Fruit fly (Drosophila melanogaster) whole organism, embryonic: ENCODE data around the gene CG13457.

Experiments
- B-H1 ChIP-seq: fragments of 200-800 bp; sonication (Bioruptor generic); IDR thresholded peaks from 3 replicates; pipeline ENCODE4 v1.3.6; 2022; ENCODE audit warnings: missing biosample characterization, missing genetic modification characterization
- BEAF-32 ChIP-seq: fragments of 200-800 bp; sonication (Bioruptor generic); optimal IDR thresholded peaks from 3 replicates; lab custom pipeline; 2017; ENCODE audit warnings: missing biosample characterization, missing genetic modification characterization, mild to moderate bottlenecking, moderate library complexity, missing genetic modification reagents
- CG13287 ChIP-seq: fragments of 200-800 bp; sonication (Bioruptor generic); IDR thresholded peaks from 2 replicates; pipeline ENCODE4 v1.3.6; 2022; ENCODE audit warnings: missing biosample characterization, missing genetic modification characterization; ENCODE audit not compliant: partially characterized antibody
- CG13424 ChIP-seq: fragments of 200-800 bp; sonication (Bioruptor generic); optimal IDR thresholded peaks from 2 replicates; lab custom pipeline; 2019; ENCODE audit warnings: missing biosample characterization, mild to moderate bottlenecking, missing genetic modification characterization, moderate library complexity
- CG15514 ChIP-seq: fragments of 200-800 bp; sonication (Bioruptor generic); optimal IDR thresholded peaks from 3 replicates; lab custom pipeline; 2017; ENCODE audit warnings: missing biosample characterization, missing genetic modification characterization, mild to moderate bottlenecking, moderate library complexity, missing genetic modification reagents
- CG15696 ChIP-seq: fragments of 200-800 bp; sonication (Bioruptor generic); optimal IDR thresholded peaks from 2 replicates; lab custom pipeline; 2019; ENCODE audit warnings: missing biosample characterization, mild to moderate bottlenecking, missing genetic modification characterization, moderate library complexity
- CG17186 ChIP-seq: fragments of 200-800 bp; sonication (Bioruptor generic); optimal IDR thresholded peaks from 3 replicates; lab custom pipeline; 2017; ENCODE audit warnings: missing biosample characterization, missing genetic modification reagents, missing genetic modification characterization
- CG18764 ChIP-seq: fragments of 200-800 bp; sonication (Bioruptor generic); optimal IDR thresholded peaks from 3 replicates; lab custom pipeline; 2016; ENCODE audit warnings: missing biosample characterization, missing genetic modification characterization
- CG2889 ChIP-seq: fragments of 200-800 bp; sonication (Bioruptor generic); IDR thresholded peaks from 3 replicates; pipeline ENCODE4 v1.3.6; 2022; ENCODE audit warnings: missing biosample characterization, missing genetic modification characterization
- CG30020 ChIP-seq: fragments of 200-800 bp; optimal IDR thresholded peaks from 2 replicates; lab custom pipeline; 2019; ENCODE audit warnings: missing biosample characterization, mild to moderate bottlenecking, missing genetic modification characterization, moderate library complexity
- CG4360 ChIP-seq: fragments of 200-800 bp; sonication (Bioruptor generic); IDR thresholded peaks from 2 replicates; pipeline ENCODE4 v1.3.6; 2022; ENCODE audit warnings: missing biosample characterization, missing genetic modification characterization
- CG4404 ChIP-seq: fragments of 200-800 bp; sonication (Bioruptor generic); IDR thresholded peaks from 2 replicates; pipeline ENCODE4 v1.3.6; 2022; ENCODE audit warnings: missing biosample characterization, missing genetic modification characterization
- CG7556 ChIP-seq: fragments of 200-800 bp; sonication (Bioruptor generic); optimal IDR thresholded peaks from 2 replicates; lab custom pipeline; 2017; ENCODE audit warnings: missing biosample characterization, mild to moderate bottlenecking, missing genetic modification characterization
- CG9609 ChIP-seq: fragments of 200-800 bp; sonication (Bioruptor generic); optimal IDR thresholded peaks from 3 replicates; lab custom pipeline; 2016; ENCODE audit warnings: missing biosample characterization, missing genetic modification characterization
- CHES-1-like ChIP-seq: fragments of 200-800 bp; sonication (Bioruptor generic); optimal IDR thresholded peaks from 2 replicates; lab custom pipeline; 2016; ENCODE audit warnings: missing biosample characterization, missing genetic modification characterization
- Dbx ChIP-seq: fragments of 200-800 bp; sonication (Bioruptor generic); IDR thresholded peaks from 3 replicates; pipeline ENCODE4 v1.3.6; 2022; ENCODE audit warnings: missing biosample characterization, missing genetic modification characterization
- Dfd ChIP-seq, 2 experiments: fragments of >200 bp; optimal IDR thresholded peaks; 2 replicates each; lab custom pipeline; 2017; ENCODE audit warnings: missing biosample characterization in 2 of 2, missing genetic modification characterization in 2 of 2
- Ets65A ChIP-seq: fragments of 200-800 bp; sonication (Bioruptor generic); peaks from one replicate; lab custom pipeline; 2016; ENCODE audit warnings: missing biosample characterization, missing genetic modification characterization
- HLHmδ ChIP-seq: fragments of 200-800 bp; sonication (Bioruptor generic); optimal IDR thresholded peaks from 2 replicates; lab custom pipeline; 2018; ENCODE audit warnings: missing biosample characterization, mild to moderate bottlenecking, missing genetic modification characterization, moderate library complexity
- Mad ChIP-seq: fragments of 200-800 bp; sonication (Bioruptor generic); optimal IDR thresholded peaks from 2 replicates; lab custom pipeline; 2016; ENCODE audit warnings: missing biosample characterization, missing genetic modification characterization
- Rfx ChIP-seq: fragments of 200-800 bp; sonication (Bioruptor generic); IDR thresholded peaks from 2 replicates; pipeline ENCODE4 v1.3.6; 2022; ENCODE audit warnings: missing biosample characterization, missing genetic modification characterization
- TFAM ChIP-seq: fragments of 200-800 bp; sonication (Bioruptor generic); optimal IDR thresholded peaks from 2 replicates; lab custom pipeline; 2017; ENCODE audit warnings: missing biosample characterization, missing genetic modification characterization, inconsistent platforms
- ase ChIP-seq: fragments of 200-800 bp; sonication (Bioruptor generic); IDR thresholded peaks from 3 replicates; pipeline ENCODE4 v1.3.6; 2022; ENCODE audit warnings: missing biosample characterization, missing genetic modification characterization
- ash1 ChIP-seq: fragments of 200-800 bp; sonication (Bioruptor generic); optimal IDR thresholded peaks from 2 replicates; lab custom pipeline; 2018; ENCODE audit warnings: missing biosample characterization, mild to moderate bottlenecking, missing genetic modification characterization
- bbx ChIP-seq: fragments of 200-800 bp; sonication (Bioruptor generic); IDR thresholded peaks from 2 replicates; pipeline ENCODE4 v1.3.6; 2022; ENCODE audit warnings: missing biosample characterization, missing genetic modification characterization; ENCODE audit not compliant: partially characterized antibody
- btn ChIP-seq: fragments of 200-800 bp; sonication (Bioruptor generic); optimal IDR thresholded peaks from 2 replicates; lab custom pipeline; 2016; ENCODE audit warnings: missing biosample characterization, missing genetic modification characterization
- cas ChIP-seq: fragments of 200-800 bp; sonication (Bioruptor generic); IDR thresholded peaks from 2 replicates; pipeline ENCODE4 v1.3.6; 2022; ENCODE audit warnings: missing biosample characterization, missing genetic modification characterization
- chn ChIP-seq: fragments of 200-800 bp; sonication (Bioruptor generic); optimal IDR thresholded peaks from 2 replicates; lab custom pipeline; 2016; ENCODE audit warnings: missing biosample characterization, missing genetic modification characterization
- ci ChIP-seq: fragments of 200-800 bp; sonication (Bioruptor generic); IDR thresholded peaks from 3 replicates; pipeline ENCODE4 v1.3.6; 2022; ENCODE audit warnings: missing biosample characterization, missing genetic modification characterization
- croc ChIP-seq: fragments of 200-800 bp; sonication (Bioruptor generic); conservative IDR thresholded peaks from 3 replicates; pipeline ENCODE4 v1.3.6; 2022; ENCODE audit warnings: missing biosample characterization, missing genetic modification characterization
- cwo ChIP-seq: fragments of 200-800 bp; sonication (Bioruptor generic); optimal IDR thresholded peaks from 3 replicates; lab custom pipeline; 2017; ENCODE audit warnings: missing biosample characterization, missing genetic modification characterization, mild to moderate bottlenecking, moderate library complexity, missing genetic modification reagents
- eyg ChIP-seq: fragments of 200-800 bp; sonication (Bioruptor generic); optimal IDR thresholded peaks from 3 replicates; lab custom pipeline; 2016; ENCODE audit warnings: missing biosample characterization, missing genetic modification characterization
- fd96Cb ChIP-seq: fragments of 200-800 bp; sonication (Bioruptor generic); optimal IDR thresholded peaks from 2 replicates; lab custom pipeline; 2018; ENCODE audit warnings: missing biosample characterization, mild to moderate bottlenecking, missing genetic modification characterization, moderate library complexity
- ftz-f1 ChIP-seq: fragments of 200-800 bp; sonication (Bioruptor generic); optimal IDR thresholded peaks from 2 replicates; lab custom pipeline; 2016; ENCODE audit warnings: missing biosample characterization, missing genetic modification characterization
- fu2 ChIP-seq: fragments of 200-800 bp; sonication (Bioruptor generic); optimal IDR thresholded peaks from 2 replicates; lab custom pipeline; 2016; ENCODE audit warnings: missing biosample characterization, missing genetic modification characterization
- gcm2 ChIP-seq: fragments of 200-800 bp; sonication (Bioruptor generic); optimal IDR thresholded peaks from 2 replicates; lab custom pipeline; 2016; ENCODE audit warnings: missing biosample characterization, missing genetic modification characterization
- kni ChIP-seq: fragments of 200-800 bp; sonication (Bioruptor generic); optimal IDR thresholded peaks from 3 replicates; lab custom pipeline; 2017; ENCODE audit warnings: mild to moderate bottlenecking, missing biosample characterization, missing genetic modification reagents, missing genetic modification characterization
- lmd ChIP-seq: fragments of 200-800 bp; sonication (Bioruptor generic); IDR thresholded peaks from 2 replicates; pipeline ENCODE4 v1.3.6; 2022; ENCODE audit warnings: missing biosample characterization, missing genetic modification characterization
- luna ChIP-seq: fragments of 200-800 bp; sonication (Bioruptor generic); optimal IDR thresholded peaks from 2 replicates; lab custom pipeline; 2016; ENCODE audit warnings: missing biosample characterization, missing genetic modification characterization
- nau ChIP-seq: fragments of 200-800 bp; sonication (Bioruptor generic); optimal IDR thresholded peaks from 3 replicates; lab custom pipeline; 2017; ENCODE audit warnings: missing biosample characterization, mild to moderate bottlenecking, missing genetic modification characterization, missing genetic modification reagents
- nerfin-1 ChIP-seq: fragments of 200-800 bp; sonication (Bioruptor generic); optimal IDR thresholded peaks from 3 replicates; lab custom pipeline; 2019; ENCODE audit warnings: missing biosample characterization, mild to moderate bottlenecking, missing genetic modification characterization, moderate library complexity
- nerfin-2 ChIP-seq: fragments of 200-800 bp; sonication (Bioruptor generic); IDR thresholded peaks from 2 replicates; pipeline ENCODE4 v1.3.6; 2022; ENCODE audit warnings: missing biosample characterization, missing genetic modification characterization; ENCODE audit not compliant: partially characterized antibody
- odd ChIP-seq: fragments of 200-800 bp; sonication (Bioruptor generic); optimal IDR thresholded peaks from 2 replicates; lab custom pipeline; 2017; ENCODE audit warnings: missing biosample characterization, mild to moderate bottlenecking, missing genetic modification characterization
- row ChIP-seq: fragments of 200-800 bp; sonication (Bioruptor generic); IDR thresholded peaks from 3 replicates; pipeline ENCODE4 v1.3.6; 2022; ENCODE audit warnings: missing biosample characterization, missing genetic modification characterization
- sens ChIP-seq: fragments of 200-800 bp; sonication (Bioruptor generic); peaks from one replicate; lab custom pipeline; 2016; ENCODE audit warnings: missing biosample characterization, missing genetic modification characterization
- stwl ChIP-seq: fragments of 200-800 bp; sonication (Bioruptor generic); optimal IDR thresholded peaks from 3 replicates; lab custom pipeline; 2018; ENCODE audit warnings: missing biosample characterization, mild to moderate bottlenecking, missing genetic modification characterization, moderate library complexity
- tin ChIP-seq: fragments of 200-800 bp; sonication (Bioruptor generic); optimal IDR thresholded peaks from 3 replicates; lab custom pipeline; 2016; ENCODE audit warnings: missing biosample characterization, missing genetic modification characterization
- trh ChIP-seq: fragments of 200-800 bp; sonication (Bioruptor generic); optimal IDR thresholded peaks from 2 replicates; lab custom pipeline; 2016; ENCODE audit warnings: missing biosample characterization, missing genetic modification characterization
- tup ChIP-seq: fragments of 200-800 bp; sonication (Bioruptor generic); optimal IDR thresholded peaks from 2 replicates; lab custom pipeline; 2016; ENCODE audit warnings: missing biosample characterization, mild to moderate bottlenecking, missing genetic modification characterization, moderate library complexity
- vvl ChIP-seq: fragments of 200-800 bp; sonication (Bioruptor generic); IDR thresholded peaks from 2 replicates; pipeline ENCODE4 v1.3.6; 2022; ENCODE audit warnings: missing biosample characterization, missing genetic modification characterization
- yki ChIP-seq: fragments of >200 bp; optimal IDR thresholded peaks from 3 replicates; lab custom pipeline; 2018

Gene CG13457

DNA sequence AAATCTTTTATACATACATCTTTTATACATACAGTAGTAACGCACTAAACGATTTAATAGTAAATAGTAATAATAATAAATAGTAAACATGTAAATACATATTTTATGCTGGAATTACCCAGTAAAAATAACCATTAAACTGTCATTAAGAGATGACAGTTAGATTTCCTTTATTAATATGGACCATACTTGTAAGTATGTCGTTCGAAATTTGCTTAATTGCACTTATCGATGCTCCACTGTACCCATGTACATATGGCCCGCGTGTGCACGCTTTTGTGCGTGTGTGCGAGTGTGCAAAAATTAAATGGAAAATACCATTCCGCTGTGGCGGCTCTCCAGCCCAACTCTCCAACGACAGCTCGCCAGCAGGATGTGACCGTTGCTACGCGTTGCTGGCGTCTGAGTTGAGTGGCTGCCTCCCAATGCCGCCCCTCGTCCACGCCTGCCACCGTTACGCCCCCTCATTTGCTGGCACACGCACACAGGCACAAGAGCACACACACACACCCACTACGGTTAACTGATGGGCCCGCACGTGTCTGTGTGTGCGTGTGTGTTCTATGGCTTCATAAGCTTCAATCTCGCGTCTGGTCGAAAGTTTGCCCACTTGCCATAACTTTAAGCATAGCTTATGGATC lies 28.4 kb downstream of the CG13457 start (continued):
- TF ChIP-seq kni (GFP tag; lab: Kevin White, UChicago) (no peak), lmd (GFP tag; lab: Robert Waterston, UW) (0 out of 2 replicates have a peak, but pooled peaks have one; percentile 21), gcm2 (GFP tag; lab: Kevin White, UChicago) (no peak), trh (GFP tag; lab: Kevin White, UChicago) (no peak), CG13424 (peak; percentile 16), luna (GFP tag; lab: Kevin White, UChicago) (no peak), BEAF-32 (GFP tag; lab: Kevin White, UChicago) (no peak), odd (GFP tag; lab: Kevin White, UChicago) (no peak), Rfx (GFP tag; lab: Robert Waterston, UW) (peak; percentile 36; the same call in 1 of the 2 replicates), ftz-f1 (GFP tag; lab: Kevin White, UChicago) (no peak), ase (GFP tag; lab: Robert Waterston, UW) (no peak), Dfd (GFP tag; optimal IDR thresholded peaks at IDR 0.05; lab: Kevin White, UChicago) (no peak), B-H1 (GFP tag; lab: Robert Waterston, UW) (no peak), sens (GFP tag; lab: Kevin White, UChicago) (no peak), chn (GFP tag; lab: Kevin White, UChicago) (no peak), Mad (no peak), fd96Cb (tag; lab: Kevin White, UChicago) (no peak), CG13287 (no peak), ci (GFP tag; lab: Robert Waterston, UW) (0 out of 3 replicates have a peak, but pooled peaks have one; percentile 36), CG15514 (GFP tag; lab: Kevin White, UChicago) (no peak), tin (GFP tag; lab: Kevin White, UChicago) (no peak), croc (GFP tag; lab: Robert Waterston, UW) (no peak), CG2889 (GFP tag; lab: Robert Waterston, UW) (no peak), Dbx (no peak), bbx (no peak), row (peak; percentile 61), stwl (tag; lab: Kevin White, UChicago) (no peak), CG17186 (no peak), cas (GFP tag; lab: Robert Waterston, UW) (no peak), CG4404 (GFP tag; lab: Robert Waterston, UW) (no peak), CG9609 (GFP tag; lab: Kevin White, UChicago) (no peak), CG4360 (GFP tag; lab: Robert Waterston, UW) (no peak), vvl (0 out of 2 replicates have a peak, but pooled peaks have one; percentile 15), btn (GFP tag; lab: Kevin White, UChicago) (no peak), CHES-1-like (no peak), CG30020 (tag; lab: Kevin White, UChicago) (no peak), fu2 (GFP tag; lab: Kevin White, UChicago) (no peak)

DNA sequence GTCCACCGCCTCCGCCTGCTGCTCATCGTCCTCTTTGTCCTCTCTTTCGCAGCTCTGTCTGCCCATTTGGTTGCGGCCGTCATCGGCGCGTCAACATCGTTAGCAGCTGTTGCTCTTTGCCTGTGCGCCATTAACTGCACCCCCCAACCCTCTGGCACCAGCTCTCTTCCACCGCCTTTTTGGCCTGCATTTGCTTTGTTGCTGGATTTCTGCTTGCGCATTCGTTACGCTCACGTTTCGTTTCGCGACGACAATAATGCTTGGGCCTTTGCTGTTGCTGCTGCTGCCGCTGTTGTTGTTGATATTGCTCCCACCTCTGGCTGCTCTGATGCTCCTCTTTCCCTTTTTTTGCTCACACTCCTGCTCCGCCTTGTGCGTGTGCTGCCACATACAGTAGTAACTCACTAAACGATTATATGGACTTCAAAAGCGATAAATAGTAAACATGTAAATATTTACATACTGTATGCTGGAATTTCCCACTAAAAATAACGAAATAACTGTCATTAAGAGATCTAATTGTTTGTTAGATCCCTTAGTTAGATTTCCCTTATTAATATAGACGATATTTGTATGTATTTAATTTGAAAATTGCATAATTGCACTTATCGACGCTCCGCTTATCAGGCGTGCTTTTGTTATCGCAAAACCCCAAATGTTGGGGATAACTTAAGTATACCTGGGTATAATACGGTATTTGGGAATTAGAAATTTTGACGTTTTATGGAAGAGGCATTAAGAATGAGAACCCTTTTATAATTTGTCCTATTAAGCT lies 29.4 kb downstream of the CG13457 start:
- TF ChIP-seq ash1 (GFP tag; lab: Kevin White, UChicago) (no peak), nerfin-2 (GFP tag; lab: Robert Waterston, UW) (no peak), yki (lab: Kevin White, UChicago) (no peak), TFAM (GFP tag; lab: Kevin White, UChicago) (no peak), HLHmδ (GFP tag; lab: Kevin White, UChicago) (no peak), eyg (GFP tag; lab: Kevin White, UChicago) (peak; percentile 10), CG18764 (GFP tag; lab: Kevin White, UChicago) (no peak), nerfin-1 (tag; lab: Kevin White, UChicago) (no peak), CG15696 (tag; lab: Kevin White, UChicago) (no peak), CG7556 (GFP tag; lab: Kevin White, UChicago) (no peak), nau (peak; percentile 82), fd96Cb (tag; lab: Kevin White, UChicago) (no peak), tup (GFP tag; lab: Kevin White, UChicago) (no peak), Ets65A (peak; percentile 74), cwo (GFP tag; lab: Kevin White, UChicago) (no peak)
